Fruit fly (Drosophila melanogaster): Measurements from ENCODE around the gene Taf10b.

The Taf10b gene

DNA sequence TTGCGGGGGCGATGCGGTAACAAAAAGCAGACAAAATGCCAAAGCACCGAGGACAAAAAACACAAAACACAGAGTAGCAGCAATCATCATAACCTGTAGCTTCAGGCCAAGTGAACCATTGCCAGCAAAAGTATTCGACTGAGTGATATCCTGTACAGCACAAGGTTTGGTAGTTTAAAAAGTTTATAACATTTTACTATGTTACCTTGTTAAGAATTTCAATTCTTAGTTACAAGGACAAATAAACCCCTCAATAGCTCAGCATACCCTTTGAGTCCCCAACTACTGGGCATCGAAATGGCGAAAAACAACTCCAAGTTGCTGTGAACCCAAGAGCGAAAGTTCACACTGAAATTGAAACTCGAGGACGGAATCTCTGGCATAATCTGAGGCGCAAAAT lies 44.5 kb downstream of the Taf10b start (continued):
- TF ChIP-seq D19B (GFP tag; optimal IDR thresholded peaks at IDR 0.05) (peak; percentile 77), CG10366 (GFP tag; IDR thresholded peaks at IDR 0.05) (peak; percentile 36), E2f2 (GFP tag; IDR thresholded peaks at IDR 0.05) (no peak), HLHmδ (GFP tag; optimal IDR thresholded peaks at IDR 0.05) (no peak), wdn (GFP tag; IDR thresholded peaks at IDR 0.05) (no peak), Antp (GFP tag; optimal IDR thresholded peaks at IDR 0.05) (peak; percentile 6), CG11560 (tag; IDR thresholded peaks at IDR 0.05) (0 out of 3 replicates have a peak, but pooled peaks have one; percentile 28), CG10543 (GFP tag; optimal IDR thresholded peaks at IDR 0.05) (no peak), sob (GFP tag; IDR thresholded peaks at IDR 0.05) (peak; percentile 52; the same call in 1 of the 2 replicates), CG14014 (GFP tag; IDR thresholded peaks at IDR 0.05) (0 out of 2 replicates have a peak, but pooled peaks have one; percentile 28), CG1529 (GFP tag; optimal IDR thresholded peaks at IDR 0.05) (no peak), CG4730 (GFP tag; IDR thresholded peaks at IDR 0.05) (no peak), D (optimal IDR thresholded peaks at IDR 0.05) (no peak), D (GFP tag; optimal IDR thresholded peaks at IDR 0.05) (no peak), CG3726 (GFP tag; IDR thresholded peaks at IDR 0.05) (no peak), CG9215 (GFP tag; IDR thresholded peaks at IDR 0.05) (no peak), PHDP (tag; optimal IDR thresholded peaks at IDR 0.05) (peak; percentile 17), Side (GFP tag; optimal IDR thresholded peaks at IDR 0.05) (no peak), row (GFP tag; IDR thresholded peaks at IDR 0.05) (peak; percentile 66)

DNA sequence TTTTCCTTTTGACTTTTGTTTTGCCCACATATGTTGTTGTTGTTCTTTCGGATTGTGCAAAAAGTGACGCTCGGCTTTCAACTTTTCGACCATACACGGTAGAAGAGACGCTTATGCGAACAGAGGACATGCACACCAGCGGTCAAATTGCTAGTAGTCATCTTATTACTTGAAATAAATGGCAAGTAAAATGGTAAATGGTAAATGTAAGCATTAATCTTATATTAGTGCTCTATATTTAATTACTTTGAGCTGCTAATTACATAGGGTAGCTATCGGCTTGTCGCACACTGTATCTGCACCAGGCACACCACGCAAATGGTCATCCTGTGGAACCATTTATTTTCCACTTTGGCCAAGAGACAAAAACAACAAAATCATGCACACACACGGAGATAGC lies 46.3 kb downstream of the Taf10b start:
- TF ChIP-seq Jarid2 (GFP tag; optimal IDR thresholded peaks at IDR 0.05): no peak
- 0 out of 3 replicates have a peak, but pooled peaks have one; percentile 15 for TF ChIP-seq CG3726 (GFP tag; IDR thresholded peaks at IDR 0.05)
- peak; percentile 51 for TF ChIP-seq sens (GFP tag)
- no peak for TF ChIP-seq Doc3 (GFP tag; IDR thresholded peaks at IDR 0.05; ENCODE audit: partially characterized antibody)
- no peak for TF ChIP-seq ind (GFP tag; optimal IDR thresholded peaks at IDR 0.05)
- no peak for TF ChIP-seq tll (GFP tag; optimal IDR thresholded peaks at IDR 0.05)
- TF ChIP-seq Fer3 (tag; optimal IDR thresholded peaks at IDR 0.05): peak; percentile 30
- peak; percentile 4 for TF ChIP-seq Sox102F (GFP tag; optimal IDR thresholded peaks at IDR 0.05)
- TF ChIP-seq CG15514 (GFP tag; optimal IDR thresholded peaks at IDR 0.05): peak; percentile 5
- TF ChIP-seq CG30431 (GFP tag; optimal IDR thresholded peaks at IDR 0.05): no peak
- TF ChIP-seq CG10209 (GFP tag; optimal IDR thresholded peaks at IDR 0.05): no peak
- peak; percentile 35 for TF ChIP-seq zen (tag; optimal IDR thresholded peaks at IDR 0.05)
- TF ChIP-seq trem (tag; optimal IDR thresholded peaks at IDR 0.05): no peak
- TF ChIP-seq pum (GFP tag; optimal IDR thresholded peaks at IDR 0.05): no peak
- no peak for TF ChIP-seq CG12236 (GFP tag; optimal IDR thresholded peaks at IDR 0.05)
- TF ChIP-seq ranshi (GFP tag; IDR thresholded peaks at IDR 0.05): 0 out of 2 replicates have a peak, but pooled peaks have one; percentile 37
- 0 out of 2 replicates have a peak, but pooled peaks have one; percentile 25 for TF ChIP-seq E2f1 (GFP tag; IDR thresholded peaks at IDR 0.05)
- TF ChIP-seq gem (tag; optimal IDR thresholded peaks at IDR 0.05): peak; percentile 36
- no peak for TF ChIP-seq CG6813 (GFP tag; optimal IDR thresholded peaks at IDR 0.05)
- TF ChIP-seq dmrt99B (tag; optimal IDR thresholded peaks at IDR 0.05): peak; percentile 37
- TF ChIP-seq Ets65A (GFP tag): no peak
- TF ChIP-seq CG1832 (GFP tag; optimal IDR thresholded peaks at IDR 0.05): no peak
- TF ChIP-seq CG12769 (tag; optimal IDR thresholded peaks at IDR 0.05): peak; percentile 30
- no peak for TF ChIP-seq Rfx (GFP tag; IDR thresholded peaks at IDR 0.05)
- no peak for TF ChIP-seq Xbp1 (GFP tag; optimal IDR thresholded peaks at IDR 0.05)
- TF ChIP-seq ci (GFP tag; IDR thresholded peaks at IDR 0.05): 0 out of 3 replicates have a peak, but pooled peaks have one; percentile 53
- TF ChIP-seq CG11695 (GFP tag; IDR thresholded peaks at IDR 0.05): peak; percentile 26; the same call in 1 of the 3 replicates
- TF ChIP-seq CG8765 (GFP tag; IDR thresholded peaks at IDR 0.05): no peak
- no peak for TF ChIP-seq ash1 (GFP tag; optimal IDR thresholded peaks at IDR 0.05)
- no peak for TF ChIP-seq CG10274 (GFP tag; optimal IDR thresholded peaks at IDR 0.05)
- TF ChIP-seq zen2 (GFP tag; IDR thresholded peaks at IDR 0.05; ENCODE audit: partially characterized antibody): no peak
- TF ChIP-seq CG10543 (GFP tag; optimal IDR thresholded peaks at IDR 0.05): no peak
- no peak for TF ChIP-seq ato (GFP tag; IDR thresholded peaks at IDR 0.05; ENCODE audit: partially characterized antibody)

All from whole organism, embryonic.